Fruit fly (Drosophila melanogaster): ENCODE data around the gene Ms.

Ms gene

DNA sequence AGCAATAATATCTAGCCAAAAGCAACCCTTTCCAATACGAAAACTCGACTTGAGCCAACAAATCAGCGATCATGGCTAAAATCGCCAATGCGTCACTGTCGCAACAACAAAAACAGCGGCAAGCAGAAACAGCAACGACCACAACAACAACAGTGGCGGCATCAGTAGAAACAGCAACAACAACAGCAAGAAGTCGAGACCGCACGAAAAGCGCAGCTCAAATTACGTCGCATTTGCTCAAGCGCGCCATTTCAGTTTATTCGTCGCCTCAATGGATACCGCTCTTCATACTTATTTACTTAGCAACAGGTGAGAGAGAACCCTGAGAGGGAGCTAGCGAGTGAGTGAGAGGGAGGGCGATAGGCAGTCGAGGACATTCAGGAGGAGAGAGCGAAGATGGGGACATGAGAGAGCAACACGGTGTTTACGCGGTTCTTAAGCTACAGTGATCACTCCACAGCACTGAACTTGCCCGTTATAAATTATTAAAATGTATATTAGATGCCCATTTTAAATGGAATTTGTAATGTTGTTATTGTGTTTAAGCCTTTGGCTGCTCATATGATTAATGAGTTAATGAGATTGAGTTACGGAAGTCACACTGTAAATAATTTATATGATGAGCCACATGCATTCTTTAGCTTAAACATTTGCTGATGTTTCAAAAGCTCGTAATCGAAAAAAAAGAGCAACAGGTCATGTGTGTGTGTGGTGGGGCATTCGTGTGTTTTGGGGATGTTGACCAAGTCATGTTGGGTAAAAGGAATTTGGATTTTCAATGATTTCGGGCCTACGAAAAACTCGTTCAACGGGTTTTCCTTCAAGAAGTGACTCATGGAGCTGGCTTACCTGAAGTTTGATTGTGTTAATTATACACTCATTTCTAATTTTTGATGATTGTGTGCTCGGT, 45.5 kb upstream of the Ms start (continued):
- TF ChIP-seq CG3919 (GFP tag; optimal IDR thresholded peaks at IDR 0.05) (peak; percentile 99), Hr38 (GFP tag; optimal IDR thresholded peaks at IDR 0.05) (no peak), svp (GFP tag) (peak; percentile 100), Sox15 (GFP tag; optimal IDR thresholded peaks at IDR 0.05) (peak; percentile 95), CG10669 (GFP tag; optimal IDR thresholded peaks at IDR 0.05) (peak; percentile 96), CG15336 (GFP tag; IDR thresholded peaks at IDR 0.05) (peak; percentile 92), dac (GFP tag; optimal IDR thresholded peaks at IDR 0.05) (peak; percentile 72), CG6792 (GFP tag; optimal IDR thresholded peaks at IDR 0.05) (peak; percentile 99), fd59A (GFP tag; optimal IDR thresholded peaks at IDR 0.05) (peak; percentile 97), Eip78C (GFP tag) (peak; percentile 100), CG7368 (GFP tag; optimal IDR thresholded peaks at IDR 0.05) (peak; percentile 94), CG3032 (tag; optimal IDR thresholded peaks at IDR 0.05) (peak; percentile 95), Gug (GFP tag; IDR thresholded peaks at IDR 0.05) (peak; percentile 91), fd85E (GFP tag; optimal IDR thresholded peaks at IDR 0.05) (peak; percentile 92), lz (GFP tag; optimal IDR thresholded peaks at IDR 0.05) (peak; percentile 99), CG6854 (GFP tag; optimal IDR thresholded peaks at IDR 0.05) (peak; percentile 87), acj6 (GFP tag; optimal IDR thresholded peaks at IDR 0.05) (peak; percentile 99), CG34406 (GFP tag; optimal IDR thresholded peaks at IDR 0.05) (peak; percentile 98), Ets96B (tag; optimal IDR thresholded peaks at IDR 0.05) (peak; percentile 97), CG4318 (GFP tag; optimal IDR thresholded peaks at IDR 0.05) (peak; percentile 78), CG11294 (GFP tag; IDR thresholded peaks at IDR 0.05) (peak; percentile 89), Met (GFP tag; optimal IDR thresholded peaks at IDR 0.05) (peak; percentile 99), CG6276 (GFP tag; optimal IDR thresholded peaks at IDR 0.05) (no peak), CG8319 (GFP tag; optimal IDR thresholded peaks at IDR 0.05) (peak; percentile 83), CG32006 (GFP tag; optimal IDR thresholded peaks at IDR 0.05) (peak; percentile 92), CG8632 (GFP tag; optimal IDR thresholded peaks at IDR 0.05) (peak; percentile 97)

- no peak for TF ChIP-seq fd85E (GFP tag; optimal IDR thresholded peaks at IDR 0.05)
- peak; percentile 63 for TF ChIP-seq vri (GFP tag; optimal IDR thresholded peaks at IDR 0.05)
Measured at dm6 chr3R:24296913-24297312, 44.4 kb upstream of the Ms start.

dm6 chr3R:24297444-24298146, 43.8 kb upstream of the Ms start:
- TF ChIP-seq Hr4 (GFP tag; optimal IDR thresholded peaks at IDR 0.05): no peak
- no peak for TF ChIP-seq CG11762 (GFP tag; optimal IDR thresholded peaks at IDR 0.05; ENCODE audit: insufficient read depth)
- TF ChIP-seq Eip93F (GFP tag; optimal IDR thresholded peaks at IDR 0.05): no peak
- TF ChIP-seq acj6 (GFP tag; optimal IDR thresholded peaks at IDR 0.05): no peak
- no peak for TF ChIP-seq Sox15 (GFP tag; optimal IDR thresholded peaks at IDR 0.05)
- no peak for TF ChIP-seq achi (GFP tag; optimal IDR thresholded peaks at IDR 0.05)
- no peak for TF ChIP-seq Eip78C (GFP tag)
- TF ChIP-seq ss (GFP tag; optimal IDR thresholded peaks at IDR 0.05): no peak
- TF ChIP-seq svp (GFP tag): no peak
- no peak for TF ChIP-seq Ets96B (tag; optimal IDR thresholded peaks at IDR 0.05)
- no peak for TF ChIP-seq Ets21C (GFP tag; optimal IDR thresholded peaks at IDR 0.05)
- TF ChIP-seq fkh (GFP tag; optimal IDR thresholded peaks at IDR 0.05): no peak
- TF ChIP-seq OdsH (GFP tag; optimal IDR thresholded peaks at IDR 0.05): no peak
- TF ChIP-seq CG8632 (GFP tag; optimal IDR thresholded peaks at IDR 0.05): no peak
- no peak for TF ChIP-seq pdm3 (GFP tag; optimal IDR thresholded peaks at IDR 0.05)
- no peak for TF ChIP-seq Gug (GFP tag; IDR thresholded peaks at IDR 0.05)

Measured in whole organism, prepupa.